Worm (Caenorhabditis elegans) whole organism, L1 larva: ENCODE results near the gene C53B7.6.

Experiments used
- C16A3.4 ChIP-seq: fragments of 150-350 bp; optimal IDR thresholded peaks from 2 replicates; lab custom pipeline; 2014; ENCODE audit warnings: missing biosample characterization, missing genetic modification characterization
- C34B4.2 ChIP-seq: sonication (generic microtip); optimal IDR thresholded peaks from 2 replicates; lab custom pipeline; 2017; ENCODE audit warnings: mild to moderate bottlenecking, missing genetic modification characterization, missing compliant biosample characterization
- aha-1 ChIP-seq: fragments of 150-350 bp; optimal IDR thresholded peaks from 2 replicates; lab custom pipeline; 2014; ENCODE audit warnings: missing biosample characterization, missing genetic modification characterization
- alr-1 ChIP-seq: fragments of 200-800 bp; sonication (Bioruptor generic); optimal IDR thresholded peaks from 2 replicates; lab custom pipeline; 2018; ENCODE audit warnings: borderline replicate concordance, mild to moderate bottlenecking, missing genetic modification characterization, missing compliant biosample characterization
- ama-1 ChIP-seq: fragments of 150-350 bp; optimal IDR thresholded peaks from 2 replicates; lab custom pipeline; 2014
- ceh-8 ChIP-seq: fragments of 200-800 bp; sonication (Bioruptor generic); optimal IDR thresholded peaks from 2 replicates; lab custom pipeline; 2018; ENCODE audit warnings: mild to moderate bottlenecking, missing genetic modification characterization, moderate library complexity, missing compliant biosample characterization
- ceh-82 ChIP-seq, 3 experiments: fragments of 150-350 bp in 1 of 3; sonication (generic microtip) in 2 of 3; optimal IDR thresholded peaks; 2 replicates each; lab custom pipeline; 2014 to 2017; ENCODE audit warnings: missing biosample characterization in 3 of 3, missing genetic modification characterization in 3 of 3
- efl-1 ChIP-seq, 4 experiments: fragments of 150-350 bp; optimal IDR thresholded peaks in 3 of 4; peaks in 1 of 4; 1 replicate in 1 of 4; 2 replicates in 3 of 4; lab custom pipeline; 2014; ENCODE audit warnings: missing biosample characterization in 2 of 4, missing genetic modification characterization in 2 of 4, missing genetic modification reagents in 2 of 4
- egl-13 ChIP-seq: sonication (generic microtip); optimal IDR thresholded peaks from 2 replicates; lab custom pipeline; 2016; ENCODE audit warnings: missing genotype, missing genetic modification reagents, missing genetic modification characterization, missing compliant biosample characterization
- egl-27 ChIP-seq, 2 experiments: fragments of 150-350 bp in 1 of 2; sonication (generic microtip); optimal IDR thresholded peaks; 3 replicates each; lab custom pipeline; 2017 to 2018; ENCODE audit warnings: missing biosample characterization in 2 of 2, missing genetic modification characterization in 2 of 2, missing genetic modification reagents in 2 of 2
- elt-3 ChIP-seq, 6 experiments: fragments of 150-350 bp in 1 of 6; sonication (generic microtip); optimal IDR thresholded peaks; 2 replicates each; lab custom pipeline; 2017 to 2018; ENCODE audit warnings: missing biosample characterization in 6 of 6, missing genetic modification characterization in 6 of 6, inconsistent platforms in 1 of 6
- ets-5 ChIP-seq: fragments of 200-800 bp; sonication (Bioruptor generic); IDR thresholded peaks from 2 replicates; pipeline ENCODE4 v1.3.6; 2022; ENCODE audit warnings: missing genetic modification characterization, missing compliant biosample characterization
- fkh-4 ChIP-seq: sonication (generic microtip); optimal IDR thresholded peaks from 2 replicates; lab custom pipeline; 2016; ENCODE audit warnings: missing compliant biosample characterization, missing genetic modification characterization, borderline replicate concordance
- fkh-8 ChIP-seq: sonication (generic microtip); optimal IDR thresholded peaks from 2 replicates; lab custom pipeline; 2016; ENCODE audit warnings: mild to moderate bottlenecking, missing genetic modification characterization, missing compliant biosample characterization
- fos-1 ChIP-seq: fragments of 150-350 bp; optimal IDR thresholded peaks from 2 replicates; lab custom pipeline; 2014; ENCODE audit warnings: missing biosample characterization, missing genetic modification characterization
- hpl-2 ChIP-seq: fragments of 150-350 bp; optimal IDR thresholded peaks from 2 replicates; lab custom pipeline; 2014; ENCODE audit warnings: missing biosample characterization, missing genetic modification reagents, missing genetic modification characterization
- irx-1 ChIP-seq: sonication (generic microtip); optimal IDR thresholded peaks from 2 replicates; lab custom pipeline; 2016; ENCODE audit warnings: missing genetic modification characterization, missing compliant biosample characterization
- lin-13 ChIP-seq: fragments of 150-350 bp; optimal IDR thresholded peaks from 2 replicates; lab custom pipeline; 2014; ENCODE audit warnings: missing biosample characterization, missing genetic modification reagents, missing genetic modification characterization
- lin-14 ChIP-seq: fragments of 200-800 bp; sonication (Bioruptor generic); optimal IDR thresholded peaks from 2 replicates; lab custom pipeline; 2018; ENCODE audit warnings: mild to moderate bottlenecking, missing genetic modification characterization, moderate library complexity, missing compliant biosample characterization
- lin-35 ChIP-seq, 2 experiments: fragments of 150-350 bp; optimal IDR thresholded peaks; 2 replicates each; lab custom pipeline; 2014; ENCODE audit warnings: missing biosample characterization in 2 of 2, missing genetic modification characterization in 2 of 2, missing genetic modification reagents in 2 of 2
- lin-39 ChIP-seq: fragments of 150-350 bp; optimal IDR thresholded peaks from 2 replicates; lab custom pipeline; 2014; ENCODE audit warnings: missing biosample characterization, missing genetic modification reagents, missing genetic modification characterization
- lsy-2 ChIP-seq, 2 experiments: fragments of 150-350 bp; optimal IDR thresholded peaks; 2 replicates each; lab custom pipeline; 2014; ENCODE audit warnings: missing biosample characterization in 2 of 2, missing genetic modification characterization in 2 of 2
- mab-9 ChIP-seq: fragments of 200-800 bp; sonication (Bioruptor generic); IDR thresholded peaks from 2 replicates; pipeline ENCODE4 v1.3.6; 2022; ENCODE audit warnings: missing genetic modification reagents, missing genetic modification characterization, missing compliant biosample characterization
- mef-2 ChIP-seq: fragments of 150-350 bp; optimal IDR thresholded peaks from 2 replicates; lab custom pipeline; 2014; ENCODE audit warnings: missing biosample characterization, missing genetic modification characterization
- nhr-19 ChIP-seq: fragments of 200-800 bp; sonication (Bioruptor generic); conservative IDR thresholded peaks from 2 replicates; pipeline ENCODE4 v1.3.6; 2022; ENCODE audit warnings: missing genetic modification characterization, missing compliant biosample characterization
- nhr-28 ChIP-seq: fragments of 150-350 bp; optimal IDR thresholded peaks from 2 replicates; lab custom pipeline; 2014; ENCODE audit warnings: missing biosample characterization, missing genetic modification characterization
- nhr-47 ChIP-seq: sonication (generic microtip); optimal IDR thresholded peaks from 2 replicates; lab custom pipeline; 2016; ENCODE audit warnings: mild to moderate bottlenecking, missing genetic modification characterization, moderate library complexity, missing compliant biosample characterization
- nhr-76 ChIP-seq: sonication (generic microtip); optimal IDR thresholded peaks from 2 replicates; lab custom pipeline; 2017; ENCODE audit warnings: missing biosample characterization, missing genetic modification characterization
- nhr-85 ChIP-seq: sonication (generic microtip); peaks from one replicate; lab custom pipeline; 2016; ENCODE audit warnings: missing genetic modification characterization, inconsistent platforms, missing compliant biosample characterization
- rnt-1 ChIP-seq: sonication (generic microtip); optimal IDR thresholded peaks from 2 replicates; lab custom pipeline; 2016; ENCODE audit warnings: mild to moderate bottlenecking, missing genetic modification characterization, moderate library complexity, missing compliant biosample characterization
- skn-1 ChIP-seq: fragments of 150-350 bp; optimal IDR thresholded peaks from 2 replicates; lab custom pipeline; 2014; ENCODE audit warnings: missing biosample characterization, missing genetic modification characterization
- snu-23 ChIP-seq: sonication (generic microtip); optimal IDR thresholded peaks from 2 replicates; lab custom pipeline; 2016; ENCODE audit warnings: missing genetic modification characterization, missing compliant biosample characterization
- sox-4 ChIP-seq: sonication (generic microtip); optimal IDR thresholded peaks from 2 replicates; lab custom pipeline; 2016; ENCODE audit warnings: missing genetic modification characterization, missing compliant biosample characterization
- sptf-1 ChIP-seq: fragments of 150-350 bp; optimal IDR thresholded peaks from 2 replicates; lab custom pipeline; 2014; ENCODE audit warnings: missing biosample characterization, missing genetic modification characterization
- unc-86 ChIP-seq: sonication (generic microtip); optimal IDR thresholded peaks from 2 replicates; lab custom pipeline; 2016; ENCODE audit warnings: missing genetic modification characterization, missing compliant biosample characterization
- unc-98 ChIP-seq: fragments of 200-800 bp; sonication (Bioruptor generic); IDR thresholded peaks from 2 replicates; pipeline ENCODE4 v1.3.6; 2022; ENCODE audit warnings: missing genetic modification characterization, missing compliant biosample characterization
- xbp-1 ChIP-seq: sonication (generic microtip); optimal IDR thresholded peaks from 2 replicates; lab custom pipeline; 2016; ENCODE audit warnings: missing genetic modification characterization, missing compliant biosample characterization
- zag-1 ChIP-seq: fragments of 150-350 bp; optimal IDR thresholded peaks from 2 replicates; lab custom pipeline; 2014; ENCODE audit warnings: missing biosample characterization, missing genetic modification characterization
- zip-4 ChIP-seq: fragments of 200-800 bp; sonication (Bioruptor generic); optimal IDR thresholded peaks from 2 replicates; lab custom pipeline; 2018; ENCODE audit warnings: mild to moderate bottlenecking, missing genetic modification characterization, moderate library complexity, missing compliant biosample characterization
- ztf-4 ChIP-seq: fragments of 150-350 bp; optimal IDR thresholded peaks from 2 replicates; lab custom pipeline; 2014; ENCODE audit warnings: missing biosample characterization, missing genetic modification characterization

The C53B7.6 gene

DNA sequence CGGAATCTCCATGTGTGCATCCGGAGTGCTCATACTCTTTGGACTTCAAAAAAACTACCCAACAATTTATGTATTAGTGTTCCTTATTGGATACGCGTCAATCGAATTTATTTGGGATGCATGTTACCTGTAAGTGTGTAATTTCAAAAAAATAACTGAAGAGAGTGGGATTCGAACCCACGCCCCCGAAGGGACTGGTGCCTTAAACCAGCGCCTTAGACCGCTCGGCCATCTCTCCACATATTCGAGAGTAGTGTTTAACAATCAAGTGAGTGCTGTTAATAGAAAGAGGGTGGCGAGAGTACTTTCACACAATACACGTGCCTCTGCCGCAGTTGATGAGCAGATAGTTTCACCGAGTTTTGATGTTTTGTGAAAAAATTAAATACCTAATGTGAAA is 34.4 kb upstream of the C53B7.6 start (continued):
- TF ChIP-seq unc-98 (GFP tag; lab: Robert Waterston, UW) (no peak), nhr-76 (tag; lab: Kevin White, UChicago) (no peak), lin-35 (GFP tag; optimal IDR thresholded peaks at IDR 0.05; lab: Kevin White, UChicago) (peak in 1 of 2 experiments; percentile 73), efl-1 (optimal IDR thresholded peaks at IDR 0.05; lab: Kevin White, UChicago) (peak; percentile 5 to 20), efl-1 (GFP tag; optimal IDR thresholded peaks at IDR 0.05 in 1 of 2; lab: Kevin White, UChicago) (peak in 1 of 2 experiments; percentile 90), skn-1 (tag; lab: Kevin White, UChicago) (peak; percentile 26), fos-1 (tag; lab: Kevin White, UChicago) (peak; percentile 31), elt-3 (tag; optimal IDR thresholded peaks at IDR 0.05; lab: Kevin White, UChicago) (peak in 1 of 6 experiments; percentile 26), ama-1 (lab: Kevin White, UChicago) (no peak), C16A3.4 (tag; lab: Kevin White, UChicago) (peak; percentile 68), fkh-4 (tag; lab: Kevin White, UChicago) (no peak), sptf-1 (tag; lab: Kevin White, UChicago) (no peak), alr-1 (tag; lab: Kevin White, UChicago) (no peak), irx-1 (tag; lab: Kevin White, UChicago) (no peak), fkh-8 (tag; lab: Kevin White, UChicago) (peak; percentile 30), ets-5 (GFP tag; lab: Robert Waterston, UW) (no peak), hpl-2 (peak; percentile 48), ceh-8 (no peak), nhr-19 (GFP tag; lab: Robert Waterston, UW) (peak; percentile 65), egl-13 (no peak), aha-1 (no peak), nhr-47 (tag; lab: Kevin White, UChicago) (peak; percentile 71), zip-4 (GFP tag; lab: Kevin White, UChicago) (peak; percentile 11), lin-14 (peak; percentile 65), ceh-82 (tag; optimal IDR thresholded peaks at IDR 0.05; lab: Kevin White, UChicago) (peak in 2 of 3 experiments; percentile 3 to 43), mab-9 (GFP tag; lab: Robert Waterston, UW) (peak; percentile 46; the same call in 1 of the 2 replicates), egl-27 (tag; optimal IDR thresholded peaks at IDR 0.05; lab: Kevin White, UChicago) (no peak), mef-2 (tag; lab: Kevin White, UChicago) (no peak)
- TF ChIP-seq, all 84 proteins: peak for 33

DNA sequence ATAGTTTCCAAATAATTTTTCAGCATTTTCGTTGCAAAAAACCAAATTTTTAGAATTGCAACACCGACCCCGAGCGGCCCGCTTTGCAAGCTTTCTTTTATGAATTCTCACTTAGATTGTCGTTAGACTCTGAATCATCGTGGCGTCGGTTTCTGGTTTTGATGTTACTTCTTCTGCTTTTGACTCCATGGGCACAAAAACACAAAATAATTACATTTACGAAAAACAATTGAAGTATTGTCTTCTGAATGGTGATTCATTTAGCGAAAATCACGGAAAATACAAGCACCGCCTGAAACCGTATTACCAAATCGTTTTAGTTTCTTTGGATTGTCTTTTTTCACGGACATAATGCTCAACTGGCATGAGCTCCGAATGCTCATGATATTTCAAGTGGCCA is 32.5 kb upstream of the C53B7.6 start, which contains the start of gene pes-23:
pes-23 (plus strand) TSS at position 301 of the 400 bp plus-strand sequence.
- no peak for TF ChIP-seq lin-39
- no peak for TF ChIP-seq lin-13
- TF ChIP-seq snu-23 (GFP tag; lab: Kevin White, UChicago): no peak
- no peak for TF ChIP-seq zag-1
- no peak for TF ChIP-seq xbp-1 (tag; lab: Kevin White, UChicago)
- TF ChIP-seq nhr-76 (tag; lab: Kevin White, UChicago): no peak
- no peak for TF ChIP-seq ceh-8
- TF ChIP-seq lsy-2 (tag; optimal IDR thresholded peaks at IDR 0.05; lab: Kevin White, UChicago): no peak
- TF ChIP-seq unc-86 (tag; lab: Kevin White, UChicago): no peak
- no peak for TF ChIP-seq nhr-28 (tag; lab: Kevin White, UChicago)
- no peak for TF ChIP-seq rnt-1 (tag; lab: Kevin White, UChicago)
- TF ChIP-seq C34B4.2 (tag; lab: Kevin White, UChicago): no peak
- no peak for TF ChIP-seq C16A3.4 (tag; lab: Kevin White, UChicago)
- no peak for TF ChIP-seq nhr-19 (GFP tag; lab: Robert Waterston, UW)
- TF ChIP-seq nhr-85 (tag; lab: Kevin White, UChicago): no peak
- no peak for TF ChIP-seq ztf-4
- TF ChIP-seq sox-4 (tag; lab: Kevin White, UChicago): no peak
- TF ChIP-seq fkh-8 (tag; lab: Kevin White, UChicago): no peak
- TF ChIP-seq fos-1 (tag; lab: Kevin White, UChicago): no peak
- TF ChIP-seq, all 84 proteins: peak for 0
